Worm (Caenorhabditis elegans) whole organism, early embryonic: ENCODE results near the gene gst-4.

Experiments
- aly-1 ChIP-seq: sonication (generic microtip); optimal IDR thresholded peaks from 2 replicates; lab custom pipeline; 2016; ENCODE audit warnings: missing genetic modification characterization, missing compliant biosample characterization
- sea-1 ChIP-seq: fragments of 200-800 bp; sonication (Bioruptor generic); conservative IDR thresholded peaks from 2 replicates; pipeline ENCODE4 v1.3.6; 2022; ENCODE audit warnings: missing genetic modification characterization, missing compliant biosample characterization

ce11 chrIV:10177779-10178178 is 35.8 kb downstream of the gst-4 start, which contains the start of gene mspn-1:
- no peak for TF ChIP-seq aly-1
- no peak for TF ChIP-seq sea-1 (GFP tag; lab: Robert Waterston, UW)
